Fruit fly (Drosophila melanogaster): ENCODE results near the gene CG5953.

Gene CG5953

DNA sequence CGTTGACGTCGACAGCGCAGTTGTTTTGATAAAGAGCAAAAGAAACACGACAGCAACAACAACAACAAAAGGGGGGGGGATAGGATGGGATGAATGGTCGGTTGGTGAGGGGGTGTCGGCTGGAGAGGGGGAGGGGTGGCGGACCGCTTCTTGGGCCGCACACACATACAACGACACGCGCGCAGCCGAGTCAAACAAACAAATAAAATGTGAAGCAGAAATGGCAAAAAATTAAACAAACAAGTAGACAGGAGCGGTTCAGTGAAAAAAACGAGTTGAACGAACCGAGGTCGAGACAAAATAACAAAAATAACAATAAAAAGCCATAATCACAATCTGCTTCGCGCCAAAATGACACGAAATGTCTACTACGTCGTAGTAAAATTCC lies 703 bp upstream of the CG5953 start (continued):
- no peak for TF ChIP-seq CG3847 (GFP tag; IDR thresholded peaks at IDR 0.05)
- peak; percentile 98 for TF ChIP-seq chinmo (GFP tag; IDR thresholded peaks at IDR 0.05; ENCODE audit: partially characterized antibody)
- no peak for TF ChIP-seq fru (optimal IDR thresholded peaks at IDR 0.05)
- no peak for TF ChIP-seq CG2712 (tag; optimal IDR thresholded peaks at IDR 0.05)
- TF ChIP-seq Asciz (GFP tag; optimal IDR thresholded peaks at IDR 0.05) = no peak
- no peak for TF ChIP-seq gfzf (GFP tag; optimal IDR thresholded peaks at IDR 0.05)
- no peak for TF ChIP-seq CG4854 (GFP tag; optimal IDR thresholded peaks at IDR 0.05)
- TF ChIP-seq sna (GFP tag; IDR thresholded peaks at IDR 0.05; ENCODE audit: partially characterized antibody) = no peak
- TF ChIP-seq CG8388 (GFP tag; optimal IDR thresholded peaks at IDR 0.05) = no peak
- TF ChIP-seq C15 (GFP tag; IDR thresholded peaks at IDR 0.05) = no peak
- TF ChIP-seq CG14014 (GFP tag; IDR thresholded peaks at IDR 0.05) = no peak; the same call in 1 of the 2 replicates
- TF ChIP-seq CG6689 (GFP tag; IDR thresholded peaks at IDR 0.05) = no peak
- TF ChIP-seq sisA (GFP tag; IDR thresholded peaks at IDR 0.05) = no peak; the same call in 1 of the 2 replicates
- no peak for TF ChIP-seq gcm (GFP tag; optimal IDR thresholded peaks at IDR 0.05)
- TF ChIP-seq CG14667 (GFP tag; IDR thresholded peaks at IDR 0.05) = no peak
- TF ChIP-seq NC2β (GFP tag; optimal IDR thresholded peaks at IDR 0.05) = no peak
- TF ChIP-seq Opbp (GFP tag; IDR thresholded peaks at IDR 0.05; ENCODE audit: partially characterized antibody) = no peak; the same call in 2 of the 3 replicates
- no peak for TF ChIP-seq CG17328 (GFP tag; IDR thresholded peaks at IDR 0.05)
- no peak for TF ChIP-seq CG9727 (GFP tag; optimal IDR thresholded peaks at IDR 0.05)
- no peak for TF ChIP-seq CG33557 (GFP tag; optimal IDR thresholded peaks at IDR 0.05)
- no peak for TF ChIP-seq CG13287 (GFP tag; IDR thresholded peaks at IDR 0.05; ENCODE audit: partially characterized antibody)
- TF ChIP-seq CG4820 (GFP tag; optimal IDR thresholded peaks at IDR 0.05) = no peak
- no peak for TF ChIP-seq Xbp1 (GFP tag; optimal IDR thresholded peaks at IDR 0.05)
- TF ChIP-seq dmrt99B (tag; optimal IDR thresholded peaks at IDR 0.05) = no peak
- TF ChIP-seq Ets65A (GFP tag) = no peak
- TF ChIP-seq hkb (optimal IDR thresholded peaks at IDR 0.05) = no peak
- TF ChIP-seq hkb (GFP tag; IDR thresholded peaks at IDR 0.05) = no peak
- no peak for TF ChIP-seq CG33213 (GFP tag; optimal IDR thresholded peaks at IDR 0.05)
- TF ChIP-seq CG16863 (GFP tag; optimal IDR thresholded peaks at IDR 0.05) = no peak
- TF ChIP-seq Poxn (GFP tag; IDR thresholded peaks at IDR 0.05) = no peak
- TF ChIP-seq tna (GFP tag; IDR thresholded peaks at IDR 0.05; ENCODE audit: partially characterized antibody) = peak; percentile 51; the same call in 1 of the 2 replicates
- TF ChIP-seq zen2 (GFP tag; IDR thresholded peaks at IDR 0.05; ENCODE audit: partially characterized antibody) = no peak
- TF ChIP-seq maf-S (GFP tag; optimal IDR thresholded peaks at IDR 0.05) = no peak
- no peak for TF ChIP-seq Dref (GFP tag; IDR thresholded peaks at IDR 0.05)
- no peak for TF ChIP-seq tgo (GFP tag; IDR thresholded peaks at IDR 0.05)
- no peak for TF ChIP-seq CG2120 (GFP tag; optimal IDR thresholded peaks at IDR 0.05)
- TF ChIP-seq PHDP (tag; optimal IDR thresholded peaks at IDR 0.05) = no peak
- TF ChIP-seq Gug (GFP tag; IDR thresholded peaks at IDR 0.05) = no peak
- TF ChIP-seq CG7357 (GFP tag; IDR thresholded peaks at IDR 0.05) = no peak
- TF ChIP-seq CG17359 (tag; optimal IDR thresholded peaks at IDR 0.05) = no peak
- peak; percentile 98 for TF ChIP-seq psq (GFP tag; optimal IDR thresholded peaks at IDR 0.05)
- no peak for TF ChIP-seq Kr (GFP tag; optimal IDR thresholded peaks at IDR 0.05)
- TF ChIP-seq CG1529 (GFP tag; optimal IDR thresholded peaks at IDR 0.05) = no peak
- TF ChIP-seq dati (GFP tag; IDR thresholded peaks at IDR 0.05) = no peak
- TF ChIP-seq fu2 (GFP tag; optimal IDR thresholded peaks at IDR 0.05) = no peak
- no peak for TF ChIP-seq CG6813 (GFP tag; optimal IDR thresholded peaks at IDR 0.05)
- no peak for TF ChIP-seq CG11723 (GFP tag; optimal IDR thresholded peaks at IDR 0.05)
- peak; percentile 85 for TF ChIP-seq CG10543 (GFP tag; optimal IDR thresholded peaks at IDR 0.05)
- TF ChIP-seq GATAe (GFP tag; conservative IDR thresholded peaks at IDR 0.05) = no peak; the same call in 1 of the 2 replicates
- no peak for TF ChIP-seq yki (optimal IDR thresholded peaks at IDR 0.05)
- no peak for TF ChIP-seq chn (GFP tag; optimal IDR thresholded peaks at IDR 0.05)
- TF ChIP-seq CG10321 (GFP tag; IDR thresholded peaks at IDR 0.05) = no peak; the same call in 1 of the 2 replicates
- no peak for TF ChIP-seq shn (GFP tag; optimal IDR thresholded peaks at IDR 0.05)
